Worm (Caenorhabditis elegans) whole organism, L3 larva: Measurements from ENCODE around the gene srx-42.

Experiments used
- R02D3.7 ChIP-seq: fragments of 150-350 bp; optimal IDR thresholded peaks from 2 replicates; lab custom pipeline; 2014; ENCODE audit warnings: missing biosample characterization, missing genetic modification characterization
- ZK546.5 ChIP-seq: sonication (generic microtip); optimal IDR thresholded peaks from 2 replicates; lab custom pipeline; 2017; ENCODE audit warnings: missing biosample characterization, missing genetic modification characterization
- aly-2 ChIP-seq: fragments of 150-350 bp; optimal IDR thresholded peaks from 2 replicates; lab custom pipeline; 2014; ENCODE audit warnings: missing biosample characterization, missing genetic modification characterization
- ama-1 ChIP-seq: fragments of 150-350 bp; optimal IDR thresholded peaks from 2 replicates; lab custom pipeline; 2018
- ceh-28 ChIP-seq: fragments of 150-350 bp; optimal IDR thresholded peaks from 2 replicates; lab custom pipeline; 2014; ENCODE audit warnings: missing biosample characterization, missing genetic modification reagents, missing genetic modification characterization
- egl-27 ChIP-seq: sonication (generic microtip); optimal IDR thresholded peaks from 4 replicates; lab custom pipeline; 2017; ENCODE audit warnings: missing biosample characterization, missing genetic modification reagents, missing genetic modification characterization
- egl-5 ChIP-seq: fragments of 150-350 bp; optimal IDR thresholded peaks from 2 replicates; lab custom pipeline; 2017; ENCODE audit warnings: missing biosample characterization, missing genetic modification reagents, missing genetic modification characterization, inconsistent platforms
- elt-1 ChIP-seq: fragments of 150-350 bp; optimal IDR thresholded peaks from 2 replicates; lab custom pipeline; 2014; ENCODE audit warnings: missing biosample characterization, missing genetic modification characterization
- eor-1 ChIP-seq, 2 experiments: fragments of 150-350 bp; optimal IDR thresholded peaks; 2 replicates each; lab custom pipeline; 2014 to 2018; ENCODE audit warnings: missing biosample characterization in 2 of 2, missing genetic modification characterization in 2 of 2
- fkh-2 ChIP-seq: fragments of 150-350 bp; optimal IDR thresholded peaks from 2 replicates; lab custom pipeline; 2014; ENCODE audit warnings: missing biosample characterization, missing genetic modification reagents, missing genetic modification characterization
- fos-1 ChIP-seq: fragments of 150-350 bp; optimal IDR thresholded peaks from 2 replicates; lab custom pipeline; 2014; ENCODE audit warnings: missing biosample characterization, missing genetic modification characterization
- lin-15B ChIP-seq: fragments of 150-350 bp; optimal IDR thresholded peaks from 2 replicates; lab custom pipeline; 2014; ENCODE audit warnings: missing biosample characterization, missing genetic modification characterization
- lin-39 ChIP-seq: fragments of 150-350 bp; optimal IDR thresholded peaks from 2 replicates; lab custom pipeline; 2018; ENCODE audit warnings: missing biosample characterization, missing genetic modification reagents, missing genetic modification characterization
- lsy-12 ChIP-seq: sonication (generic microtip); optimal IDR thresholded peaks from 2 replicates; lab custom pipeline; 2016; ENCODE audit warnings: mild to moderate bottlenecking, missing genetic modification characterization, missing compliant biosample characterization
- mdl-1 ChIP-seq: fragments of 150-350 bp; optimal IDR thresholded peaks from 2 replicates; lab custom pipeline; 2014; ENCODE audit warnings: missing biosample characterization, missing genetic modification characterization
- mml-1 ChIP-seq: fragments of 150-350 bp; sonication (generic microtip); optimal IDR thresholded peaks from 3 replicates; lab custom pipeline; 2014; ENCODE audit warnings: missing biosample characterization, missing genetic modification characterization
- nfya-1 ChIP-seq: sonication (generic microtip); optimal IDR thresholded peaks from 2 replicates; lab custom pipeline; 2017; ENCODE audit warnings: missing genetic modification characterization, mild to moderate bottlenecking, missing compliant biosample characterization, antibody characterized with exemption, moderate library complexity; ENCODE audit not compliant: insufficient read depth
- nhr-11 ChIP-seq: fragments of 150-350 bp; optimal IDR thresholded peaks from 2 replicates; lab custom pipeline; 2014; ENCODE audit warnings: missing biosample characterization, missing genetic modification characterization
- nhr-12 ChIP-seq: fragments of 150-350 bp; optimal IDR thresholded peaks from 2 replicates; lab custom pipeline; 2014; ENCODE audit warnings: missing biosample characterization, missing genetic modification characterization
- nhr-237 ChIP-seq: fragments of 150-350 bp; optimal IDR thresholded peaks from 2 replicates; lab custom pipeline; 2014; ENCODE audit warnings: missing biosample characterization, missing genetic modification characterization
- nhr-28 ChIP-seq: fragments of 150-350 bp; optimal IDR thresholded peaks from 2 replicates; lab custom pipeline; 2014; ENCODE audit warnings: missing biosample characterization, missing genetic modification characterization
- nhr-67 ChIP-seq: fragments of 150-350 bp; optimal IDR thresholded peaks from 2 replicates; lab custom pipeline; 2014; ENCODE audit warnings: missing biosample characterization, missing genetic modification characterization
- nhr-76 ChIP-seq: fragments of 150-350 bp; sonication (generic microtip); optimal IDR thresholded peaks from 5 replicates; lab custom pipeline; 2014; ENCODE audit warnings: missing biosample characterization, missing genetic modification characterization
- nhr-77 ChIP-seq: fragments of 150-350 bp; optimal IDR thresholded peaks from 2 replicates; lab custom pipeline; 2014; ENCODE audit warnings: missing biosample characterization, missing genetic modification characterization
- pha-4 ChIP-seq: fragments of 150-350 bp; optimal IDR thresholded peaks from 2 replicates; lab custom pipeline; 2014; ENCODE audit warnings: missing biosample characterization, missing genetic modification reagents, missing genetic modification characterization
- pqm-1 ChIP-seq: fragments of 150-350 bp; optimal IDR thresholded peaks from 2 replicates; lab custom pipeline; 2017; ENCODE audit warnings: missing biosample characterization, missing genetic modification characterization, inconsistent platforms
- sea-2 ChIP-seq: fragments of 150-350 bp; sonication (generic microtip); optimal IDR thresholded peaks from 4 replicates; lab custom pipeline; 2014; ENCODE audit warnings: missing biosample characterization, missing genetic modification reagents, missing genetic modification characterization
- skn-1 ChIP-seq: fragments of 150-350 bp; optimal IDR thresholded peaks from 2 replicates; lab custom pipeline; 2014; ENCODE audit warnings: missing biosample characterization, missing genetic modification characterization
- snpc-4 ChIP-seq: fragments of 150-350 bp; optimal IDR thresholded peaks from 2 replicates; lab custom pipeline; 2014; ENCODE audit warnings: missing biosample characterization, missing genetic modification characterization
- tbx-2 ChIP-seq: sonication (generic microtip); optimal IDR thresholded peaks from 2 replicates; lab custom pipeline; 2016; ENCODE audit warnings: mild to moderate bottlenecking, missing genetic modification characterization, missing compliant biosample characterization
- unc-39 ChIP-seq: sonication (generic microtip); optimal IDR thresholded peaks from 4 replicates; lab custom pipeline; 2017; ENCODE audit warnings: missing biosample characterization, missing genetic modification characterization
- zag-1 ChIP-seq: fragments of 150-350 bp; optimal IDR thresholded peaks from 2 replicates; lab custom pipeline; 2014; ENCODE audit warnings: missing biosample characterization, missing genetic modification characterization
- ztf-11 ChIP-seq: fragments of 150-350 bp; optimal IDR thresholded peaks from 2 replicates; lab custom pipeline; 2014; ENCODE audit warnings: missing biosample characterization, missing genetic modification characterization
- ztf-4 ChIP-seq: fragments of 150-350 bp; optimal IDR thresholded peaks from 2 replicates; lab custom pipeline; 2014; ENCODE audit warnings: missing biosample characterization, missing genetic modification characterization

srx-42 gene

DNA sequence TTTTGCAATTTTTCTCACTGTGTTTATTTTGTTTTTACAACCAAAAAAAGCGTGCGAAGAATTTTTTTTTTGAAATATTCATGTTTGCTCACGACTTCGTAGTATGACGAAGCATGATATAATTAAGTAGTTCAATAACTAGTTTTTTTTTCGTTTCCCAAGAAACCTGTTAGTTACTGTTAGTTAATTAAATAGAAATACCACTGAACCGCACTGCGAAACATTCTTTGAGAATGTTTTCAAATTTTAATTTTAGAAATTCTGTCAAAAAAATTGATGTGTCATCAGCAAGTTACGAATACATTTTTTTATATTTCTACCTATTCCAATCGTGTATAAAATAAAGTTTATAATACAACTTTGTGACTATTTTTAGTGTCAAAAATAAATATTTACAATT is 5.6 kb downstream of the srx-42 start, which contains the start of gene srxa-12:
TSS of gene srxa-12 (plus strand) at position 301 of the 400 bp plus-strand sequence.
- no peak for TF ChIP-seq nhr-28 (tag; lab: Kevin White, UChicago)
- no peak for TF ChIP-seq fkh-2 (tag; lab: Kevin White, UChicago)
- TF ChIP-seq egl-5 (tag; lab: Kevin White, UChicago): no peak
- no peak for TF ChIP-seq ztf-11 (tag; lab: Kevin White, UChicago)
- TF ChIP-seq lsy-12 (tag; lab: Kevin White, UChicago): no peak
- TF ChIP-seq ama-1 (lab: Kevin White, UChicago): no peak
- no peak for TF ChIP-seq nhr-77
- no peak for TF ChIP-seq mml-1 (tag; lab: Kevin White, UChicago)
- no peak for TF ChIP-seq ztf-4 (tag; lab: Kevin White, UChicago)
- TF ChIP-seq nhr-67 (tag; lab: Kevin White, UChicago): no peak
- TF ChIP-seq unc-39 (tag; lab: Kevin White, UChicago): no peak
- no peak for TF ChIP-seq nhr-76
- no peak for TF ChIP-seq lin-15B
- no peak for TF ChIP-seq skn-1 (tag; lab: Kevin White, UChicago)
- no peak for TF ChIP-seq ceh-28 (tag; lab: Kevin White, UChicago)
- TF ChIP-seq ZK546.5 (tag; lab: Kevin White, UChicago): no peak
- TF ChIP-seq mdl-1 (tag; lab: Kevin White, UChicago): no peak
- TF ChIP-seq nhr-11 (tag; lab: Kevin White, UChicago): no peak
- TF ChIP-seq, all 47 proteins: peak for 0

DNA sequence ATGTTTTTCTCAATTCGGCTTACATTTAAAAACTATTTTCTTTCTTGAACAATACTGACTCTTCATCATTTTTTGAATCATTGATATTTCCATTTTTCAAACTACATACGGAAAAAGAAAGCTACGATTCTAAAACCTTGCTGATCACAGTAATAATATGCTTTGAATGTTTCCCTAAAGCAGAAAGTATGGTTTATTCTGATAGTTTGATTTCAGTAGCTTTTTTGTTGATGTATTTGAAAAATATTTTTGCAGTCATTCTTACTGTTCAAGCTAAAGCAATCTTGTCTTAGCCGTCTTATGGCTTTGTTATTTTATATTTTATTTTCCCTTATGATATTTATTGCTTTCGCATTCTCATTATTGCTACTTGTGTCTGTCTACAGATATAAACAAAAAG is 8.7 kb downstream of the srx-42 start, which contains the start of gene srxa-13:
TSS of gene srxa-13 (plus strand) at position 301 of the 400 bp plus-strand sequence.
- TF ChIP-seq sea-2 (no peak), nfya-1 (tag; lab: Kevin White, UChicago) (no peak), tbx-2 (tag; lab: Kevin White, UChicago) (no peak), fos-1 (no peak), zag-1 (tag; lab: Kevin White, UChicago) (no peak), nhr-67 (tag; lab: Kevin White, UChicago) (no peak), lin-39 (tag; lab: Kevin White, UChicago) (no peak), aly-2 (no peak), elt-1 (no peak), pqm-1 (no peak), skn-1 (tag; lab: Kevin White, UChicago) (no peak), nhr-12 (tag; lab: Kevin White, UChicago) (no peak), R02D3.7 (tag; lab: Kevin White, UChicago) (no peak), ztf-11 (tag; lab: Kevin White, UChicago) (no peak)

DNA sequence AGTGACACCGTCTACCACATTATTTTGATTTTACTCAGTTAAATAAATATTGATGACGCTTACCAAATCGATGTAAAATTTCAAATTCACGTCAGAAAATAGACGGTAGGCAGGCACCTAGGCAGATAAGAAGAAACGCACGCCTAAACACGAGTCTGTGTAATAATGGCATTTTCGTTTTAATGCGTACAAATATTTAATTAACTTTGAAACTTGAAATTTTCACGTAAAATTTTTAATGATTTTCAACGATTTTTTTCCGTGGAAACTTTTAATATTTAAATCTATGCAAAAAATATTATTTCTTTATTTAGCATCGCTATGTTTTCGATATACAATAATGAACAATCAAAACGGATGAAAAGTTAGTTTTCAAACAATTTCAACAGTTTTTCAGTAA is 10.4 kb downstream of the srx-42 start, which contains the start of gene C06B3.16:
TSS of gene C06B3.16 (plus strand) at position 301 of the 400 bp plus-strand sequence.
- no peak for TF ChIP-seq mml-1 (tag; lab: Kevin White, UChicago)
- no peak for TF ChIP-seq ZK546.5 (tag; lab: Kevin White, UChicago)
- TF ChIP-seq elt-1: no peak
- TF ChIP-seq nfya-1 (tag; lab: Kevin White, UChicago): no peak
- no peak for TF ChIP-seq nhr-237
- no peak for TF ChIP-seq nhr-28 (tag; lab: Kevin White, UChicago)

DNA sequence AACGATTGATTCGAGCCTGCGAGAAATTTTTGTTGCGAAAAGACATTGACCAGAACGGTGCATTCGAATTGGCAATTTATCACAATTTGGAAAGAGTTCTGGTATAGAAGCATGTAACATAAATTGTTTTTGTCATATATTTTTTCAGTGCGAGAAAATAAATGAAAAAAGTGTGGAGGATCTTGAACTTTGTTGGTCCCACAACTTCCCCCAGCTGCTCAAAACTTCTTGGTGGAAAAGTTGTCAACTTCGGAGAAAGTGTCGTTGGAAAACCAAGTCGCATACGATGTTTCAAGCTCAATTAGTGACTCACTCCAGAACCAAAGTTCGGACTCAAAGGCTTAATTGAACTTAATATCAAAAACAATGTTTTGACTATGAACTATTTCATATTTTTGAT is 11.1 kb downstream of the srx-42 start:
- no peak for TF ChIP-seq pha-4 (tag; lab: Kevin White, UChicago)
- TF ChIP-seq egl-27 (tag; lab: Kevin White, UChicago): no peak
- TF ChIP-seq lsy-12 (tag; lab: Kevin White, UChicago): no peak
- TF ChIP-seq nfya-1 (tag; lab: Kevin White, UChicago): no peak
- no peak for TF ChIP-seq eor-1 (tag; optimal IDR thresholded peaks at IDR 0.05; lab: Kevin White, UChicago)
- no peak for TF ChIP-seq snpc-4 (tag; lab: Kevin White, UChicago)
- TF ChIP-seq nhr-76: no peak
- TF ChIP-seq unc-39 (tag; lab: Kevin White, UChicago): no peak

DNA sequence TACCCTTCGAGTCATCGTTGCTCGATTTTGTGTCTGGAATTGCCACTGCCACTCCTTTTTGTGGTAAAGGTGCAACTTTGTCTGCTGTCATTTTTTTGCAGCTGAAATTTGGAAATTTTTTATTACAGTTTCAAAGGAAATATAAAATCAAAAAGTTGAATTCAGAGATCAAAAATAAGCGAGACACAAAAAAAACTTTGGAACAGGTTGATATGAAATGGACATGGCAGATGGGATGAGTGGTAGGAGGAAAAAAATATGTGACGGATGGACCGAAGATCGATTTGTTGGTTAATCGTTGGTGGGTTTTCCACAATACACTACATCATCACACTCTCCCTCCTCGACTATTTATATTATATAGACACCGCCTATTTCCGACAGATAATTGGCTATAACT is 13.7 kb downstream of the srx-42 start, which contains the start of gene R10D12.1:
TSS of gene R10D12.1 (minus strand) at position 101 of the 400 bp plus-strand sequence.
- TF ChIP-seq mml-1 (tag; lab: Kevin White, UChicago): no peak
- TF ChIP-seq aly-2: no peak
- no peak for TF ChIP-seq ama-1 (lab: Kevin White, UChicago)
- no peak for TF ChIP-seq nhr-12 (tag; lab: Kevin White, UChicago)
